Worm (Caenorhabditis elegans): ENCODE data around the gene F45F2.11.

Gene F45F2.11

DNA sequence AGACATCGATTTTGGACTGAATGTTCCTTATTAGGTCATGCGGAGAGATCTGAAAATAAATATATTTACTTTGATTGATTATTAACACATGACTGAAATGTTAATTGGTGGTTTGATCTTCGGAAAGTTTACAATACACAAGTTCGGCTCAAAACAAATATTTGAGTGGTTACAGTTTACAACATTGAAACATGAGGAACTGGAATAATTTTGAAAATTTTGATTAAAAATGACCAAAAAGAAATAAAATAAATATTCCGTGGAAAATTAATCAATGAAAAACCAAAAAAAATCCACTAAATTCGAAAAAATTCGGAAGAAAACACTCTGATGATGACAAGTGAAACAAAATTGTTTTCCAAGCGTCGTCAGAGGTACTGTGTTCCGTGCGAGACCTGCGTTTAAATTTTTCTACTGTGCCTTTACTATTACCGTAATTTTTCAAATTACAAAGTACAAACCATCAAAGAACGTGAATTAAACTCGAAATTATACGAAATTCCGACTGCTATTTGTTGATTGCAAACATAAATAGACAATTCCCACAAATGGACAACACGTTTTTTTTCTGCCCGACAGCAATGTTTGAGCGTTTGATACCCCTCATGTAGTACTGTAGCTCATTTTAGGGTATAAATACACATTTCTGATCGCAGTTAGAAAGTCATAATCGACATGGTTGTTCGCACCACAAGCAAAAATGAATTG, at the start of gene F45F2.11, which contains the start of gene otpl-7:
Gene F45F2.11 (minus strand): TSS at position 51 of the 708 bp plus-strand sequence.
Gene otpl-7 (plus strand): TSS at position 658 of the 708 bp plus-strand sequence.
- TF ChIP-seq pha-4 (tag; optimal IDR thresholded peaks at IDR 0.05) = peak; percentile 2
- no peak for TF ChIP-seq mdl-1 (tag; optimal IDR thresholded peaks at IDR 0.05)

DNA sequence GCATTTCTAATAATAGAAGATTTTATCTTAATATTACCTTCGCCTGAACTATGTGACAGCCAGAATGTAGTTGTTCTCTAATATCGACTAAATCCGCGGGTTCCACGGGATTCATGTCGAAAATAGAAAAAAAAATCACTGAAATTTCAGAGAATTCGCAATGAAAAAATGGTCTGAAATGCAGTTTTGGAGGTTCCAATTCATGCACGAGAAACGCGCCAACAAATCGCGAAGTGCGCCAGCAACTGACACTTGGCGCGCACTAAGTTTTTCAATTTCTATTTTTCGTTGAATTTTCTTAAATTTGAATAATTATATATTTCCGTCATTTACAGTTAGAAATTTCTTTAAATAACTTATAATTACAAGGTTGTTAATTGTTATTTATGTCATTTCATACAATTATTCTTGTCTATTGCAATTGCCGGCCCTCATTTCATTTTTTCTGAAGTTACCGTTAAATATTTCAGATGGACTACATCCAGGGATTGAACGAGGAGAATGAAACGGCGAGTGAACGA, 49.2 kb upstream of the F45F2.11 start, which contains the start of the genes F25G6.9 and symk-1:
Gene F25G6.9 (minus strand): TSS at position 160 of the 521 bp plus-strand sequence.
Gene symk-1 (plus strand): TSS at position 471 of the 521 bp plus-strand sequence.
- TF ChIP-seq snpc-4 (tag; optimal IDR thresholded peaks at IDR 0.05) = peak; percentile 64
- peak; percentile 10 for TF ChIP-seq skn-1 (tag; optimal IDR thresholded peaks at IDR 0.05)
- TF ChIP-seq nfya-1 (tag; optimal IDR thresholded peaks at IDR 0.05; ENCODE audit: insufficient read depth) = peak; percentile 68
- TF ChIP-seq pha-4 (tag; optimal IDR thresholded peaks at IDR 0.05) = no peak
- TF ChIP-seq tbx-2 (tag; optimal IDR thresholded peaks at IDR 0.05) = peak; percentile 50
- TF ChIP-seq daf-12 (tag; optimal IDR thresholded peaks at IDR 0.05) = no peak
- peak; percentile 26 for TF ChIP-seq pqm-1 (tag; optimal IDR thresholded peaks at IDR 0.05)
- TF ChIP-seq nhr-77 (tag; optimal IDR thresholded peaks at IDR 0.05) = no peak
- TF ChIP-seq ZK546.5 (tag; optimal IDR thresholded peaks at IDR 0.05) = no peak
- no peak for TF ChIP-seq elt-1 (tag; optimal IDR thresholded peaks at IDR 0.05)
- TF ChIP-seq egl-27 (tag; optimal IDR thresholded peaks at IDR 0.05) = no peak
- TF ChIP-seq R02D3.7 (tag; optimal IDR thresholded peaks at IDR 0.05) = peak; percentile 5
- peak; percentile 68 for TF ChIP-seq hmg-11 (tag; optimal IDR thresholded peaks at IDR 0.05)
- no peak for TF ChIP-seq fkh-2 (tag; optimal IDR thresholded peaks at IDR 0.05)
- TF ChIP-seq lsy-12 (tag; optimal IDR thresholded peaks at IDR 0.05) = peak; percentile 32
- TF ChIP-seq nhr-23 (tag; optimal IDR thresholded peaks at IDR 0.05) = peak; percentile 34
- TF ChIP-seq elt-2 (tag; optimal IDR thresholded peaks at IDR 0.05) = peak; percentile 38
- peak; percentile 54 for TF ChIP-seq lin-15B (tag; optimal IDR thresholded peaks at IDR 0.05)
- TF ChIP-seq mdl-1 (tag; optimal IDR thresholded peaks at IDR 0.05) = no peak

DNA sequence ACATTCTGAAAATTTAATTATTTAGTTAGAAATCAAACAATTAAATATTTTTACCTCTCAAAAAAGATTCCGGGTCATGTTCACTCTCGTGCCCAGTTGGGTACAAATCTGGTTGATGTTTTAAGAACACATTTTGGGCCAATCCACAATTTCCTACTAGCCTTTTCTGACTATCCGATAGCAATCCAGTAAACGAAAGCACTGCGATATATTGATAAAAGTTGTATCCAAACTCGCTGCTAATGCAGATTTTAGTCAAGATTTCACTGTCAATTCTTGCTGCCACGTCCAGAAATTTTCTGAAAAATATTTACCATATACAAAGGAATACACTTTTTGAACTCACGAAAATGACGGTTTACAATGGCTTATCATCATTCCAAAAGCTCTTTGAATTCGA, 48.5 kb upstream of the F45F2.11 start:
- TF ChIP-seq unc-62 (GFP tag; optimal IDR thresholded peaks at IDR 0.05) = no peak
- TF ChIP-seq elt-3 (tag; optimal IDR thresholded peaks at IDR 0.05) = no peak
- TF ChIP-seq ama-1 (optimal IDR thresholded peaks at IDR 0.05) = no peak
- TF ChIP-seq nfya-1 (tag; optimal IDR thresholded peaks at IDR 0.05; ENCODE audit: insufficient read depth) = no peak
- TF ChIP-seq unc-39 (tag; optimal IDR thresholded peaks at IDR 0.05) = no peak
- no peak for TF ChIP-seq eor-1 (tag; optimal IDR thresholded peaks at IDR 0.05)
- TF ChIP-seq ceh-16 (tag; optimal IDR thresholded peaks at IDR 0.05) = no peak
- no peak for TF ChIP-seq nhr-23 (tag; optimal IDR thresholded peaks at IDR 0.05)
- no peak for TF ChIP-seq nhr-25 (tag; optimal IDR thresholded peaks at IDR 0.05)
- TF ChIP-seq elt-1 (tag; optimal IDR thresholded peaks at IDR 0.05) = no peak
- TF ChIP-seq ZK546.5 (tag; optimal IDR thresholded peaks at IDR 0.05) = no peak
- no peak for TF ChIP-seq nhr-237 (tag; optimal IDR thresholded peaks at IDR 0.05)
- TF ChIP-seq ceh-82 (tag; optimal IDR thresholded peaks at IDR 0.05) = no peak
- no peak for TF ChIP-seq jun-1 (tag; optimal IDR thresholded peaks at IDR 0.05)
- TF ChIP-seq aly-2 (tag; optimal IDR thresholded peaks at IDR 0.05) = no peak
- no peak for TF ChIP-seq fos-1 (tag; optimal IDR thresholded peaks at IDR 0.05)
- no peak for TF ChIP-seq fkh-2 (tag; optimal IDR thresholded peaks at IDR 0.05)
- TF ChIP-seq R02D3.7 (tag; optimal IDR thresholded peaks at IDR 0.05) = no peak
- TF ChIP-seq nhr-67 (tag; optimal IDR thresholded peaks at IDR 0.05) = no peak
- no peak for TF ChIP-seq tbx-2 (tag; optimal IDR thresholded peaks at IDR 0.05)

DNA sequence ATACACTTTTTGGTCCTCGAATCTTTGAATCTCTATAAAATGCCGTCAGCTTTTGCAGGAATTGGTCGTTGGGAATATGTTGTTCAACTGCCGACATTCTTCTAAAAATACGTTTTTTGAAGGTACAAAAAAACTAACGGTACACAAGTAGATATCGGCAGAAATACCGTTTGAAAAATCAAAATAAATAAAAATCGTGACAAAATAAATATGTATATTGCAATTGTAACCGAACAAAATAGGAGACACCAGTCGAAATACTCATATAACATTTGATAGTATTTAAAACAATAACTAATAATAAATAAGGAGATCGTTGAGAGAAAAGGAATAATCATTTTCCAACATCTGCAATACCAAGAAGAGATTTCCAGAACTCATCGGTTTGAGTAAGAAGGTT, 44.4 kb upstream of the F45F2.11 start, which contains the start of gene F25G6.8:
Gene F25G6.8 (minus strand): TSS at position 101 of the 400 bp plus-strand sequence.
- TF ChIP-seq nhr-67 (tag; optimal IDR thresholded peaks at IDR 0.05) = no peak
- no peak for TF ChIP-seq jun-1 (tag; optimal IDR thresholded peaks at IDR 0.05)
- no peak for TF ChIP-seq sea-2 (GFP tag; optimal IDR thresholded peaks at IDR 0.05)
- TF ChIP-seq nhr-76 (tag; optimal IDR thresholded peaks at IDR 0.05) = no peak
- TF ChIP-seq unc-62 (GFP tag; optimal IDR thresholded peaks at IDR 0.05) = no peak
- TF ChIP-seq ama-1 (optimal IDR thresholded peaks at IDR 0.05) = no peak
- no peak for TF ChIP-seq pqm-1 (tag; optimal IDR thresholded peaks at IDR 0.05)
- no peak for TF ChIP-seq mml-1 (tag; optimal IDR thresholded peaks at IDR 0.05)
- TF ChIP-seq ceh-16 (tag; optimal IDR thresholded peaks at IDR 0.05) = no peak
- TF ChIP-seq fkh-10 (GFP tag; optimal IDR thresholded peaks at IDR 0.05) = no peak
- no peak for TF ChIP-seq nhr-237 (tag; optimal IDR thresholded peaks at IDR 0.05)
- no peak for TF ChIP-seq ceh-82 (tag; optimal IDR thresholded peaks at IDR 0.05)
- TF ChIP-seq fos-1 (tag; optimal IDR thresholded peaks at IDR 0.05) = no peak
- TF ChIP-seq nhr-43 (tag; optimal IDR thresholded peaks at IDR 0.05; ENCODE audit: poor library complexity, severe bottlenecking) = no peak
- no peak for TF ChIP-seq aly-2 (tag; optimal IDR thresholded peaks at IDR 0.05)
- no peak for TF ChIP-seq snpc-4 (tag; optimal IDR thresholded peaks at IDR 0.05)
- TF ChIP-seq egl-27 (tag; optimal IDR thresholded peaks at IDR 0.05) = no peak
- TF ChIP-seq nfya-1 (tag; optimal IDR thresholded peaks at IDR 0.05; ENCODE audit: insufficient read depth) = no peak
